Fruit fly (Drosophila melanogaster): Measurements from ENCODE around the gene Msp300.

Gene Msp300

DNA sequence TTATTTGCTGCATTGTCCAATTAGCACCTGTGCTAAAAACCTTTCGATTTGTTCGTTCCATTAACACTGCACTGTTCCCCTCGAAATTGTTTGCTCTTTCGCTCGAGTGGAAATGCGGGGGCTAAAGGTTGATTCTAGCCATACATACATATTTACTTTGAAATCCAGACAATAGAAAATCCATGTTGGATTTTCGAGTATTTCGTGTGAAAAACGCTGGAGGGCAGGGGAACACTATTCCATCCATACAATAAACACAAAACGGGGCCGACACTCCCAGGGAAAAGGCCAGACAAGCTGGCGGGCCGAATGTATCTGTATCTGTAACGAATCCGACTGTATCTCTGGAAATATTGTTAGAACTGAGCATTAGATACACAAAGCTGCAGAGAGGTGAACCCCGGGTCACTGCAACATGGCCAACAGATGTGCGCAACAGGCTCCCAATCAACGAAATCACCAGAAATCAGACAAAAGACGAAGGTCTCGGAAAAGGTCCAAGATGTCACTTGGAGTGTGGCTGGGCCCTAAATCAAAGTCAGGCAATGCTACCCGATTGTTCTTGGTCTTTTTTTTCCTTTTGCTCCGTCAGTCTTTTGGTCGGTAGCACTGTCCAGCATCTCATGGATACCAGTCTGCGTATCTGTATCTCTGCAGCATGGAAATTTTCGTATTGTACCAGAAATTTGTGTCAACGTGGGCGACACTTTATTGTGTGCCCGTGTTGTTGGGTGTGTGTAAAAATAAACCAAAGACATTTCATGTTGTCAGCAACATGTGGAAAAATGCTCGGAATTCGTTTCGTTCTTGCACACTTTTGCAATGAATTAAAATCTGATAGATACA lies 139.0 kb downstream of the Msp300 start (continued):
- TF ChIP-seq hb (GFP tag; IDR thresholded peaks at IDR 0.05; ENCODE audit: partially characterized antibody) (no peak), pita (GFP tag; optimal IDR thresholded peaks at IDR 0.05) (no peak), ap (GFP tag; IDR thresholded peaks at IDR 0.05) (no peak), CG12155 (GFP tag; optimal IDR thresholded peaks at IDR 0.05) (no peak), croc (GFP tag; conservative IDR thresholded peaks at IDR 0.05) (no peak), Optix (GFP tag; IDR thresholded peaks at IDR 0.05) (no peak), CG3995 (GFP tag; optimal IDR thresholded peaks at IDR 0.05) (no peak), nmo (GFP tag; optimal IDR thresholded peaks at IDR 0.05) (no peak), D (optimal IDR thresholded peaks at IDR 0.05) (peak; percentile 89), D (GFP tag; optimal IDR thresholded peaks at IDR 0.05) (peak; percentile 6), CG2199 (GFP tag; IDR thresholded peaks at IDR 0.05) (0 out of 3 replicates have a peak, but pooled peaks have one; percentile 84), CG16815 (GFP tag; optimal IDR thresholded peaks at IDR 0.05) (no peak), Neu2 (GFP tag; optimal IDR thresholded peaks at IDR 0.05; ENCODE audit: borderline replicate concordance) (no peak), Usf (GFP tag; optimal IDR thresholded peaks at IDR 0.05) (no peak), Lim3 (GFP tag; IDR thresholded peaks at IDR 0.05) (no peak), HLH54F (GFP tag; optimal IDR thresholded peaks at IDR 0.05) (no peak), wor (GFP tag; IDR thresholded peaks at IDR 0.05) (no peak), Hmx (GFP tag; optimal IDR thresholded peaks at IDR 0.05) (no peak), sqz (GFP tag; optimal IDR thresholded peaks at IDR 0.05) (peak; percentile 21), chn (GFP tag; optimal IDR thresholded peaks at IDR 0.05) (no peak), Dref (GFP tag; IDR thresholded peaks at IDR 0.05) (no peak), CG10366 (GFP tag; IDR thresholded peaks at IDR 0.05) (no peak), psq (GFP tag; optimal IDR thresholded peaks at IDR 0.05) (no peak), sisA (GFP tag; IDR thresholded peaks at IDR 0.05) (no peak), CG4282 (GFP tag; optimal IDR thresholded peaks at IDR 0.05) (no peak), twi (tag; optimal IDR thresholded peaks at IDR 0.05) (peak; percentile 100), tx (GFP tag; optimal IDR thresholded peaks at IDR 0.05) (no peak), CG4820 (GFP tag; optimal IDR thresholded peaks at IDR 0.05) (no peak), ems (GFP tag; optimal IDR thresholded peaks at IDR 0.05) (no peak), CG14441 (GFP tag; IDR thresholded peaks at IDR 0.05) (no peak), CG17359 (tag; optimal IDR thresholded peaks at IDR 0.05) (no peak), CG17328 (GFP tag; IDR thresholded peaks at IDR 0.05) (0 out of 2 replicates have a peak, but pooled peaks have one; percentile 6), shn (GFP tag; optimal IDR thresholded peaks at IDR 0.05) (peak; percentile 30), gsb-n (tag; optimal IDR thresholded peaks at IDR 0.05) (peak; percentile 18), ftz-f1 (GFP tag; optimal IDR thresholded peaks at IDR 0.05) (no peak), CG33557 (GFP tag; optimal IDR thresholded peaks at IDR 0.05) (peak; percentile 1), ro (GFP tag; IDR thresholded peaks at IDR 0.05) (no peak), CG7271 (tag; optimal IDR thresholded peaks at IDR 0.05) (no peak), danr (GFP tag; IDR thresholded peaks at IDR 0.05) (no peak), CG6254 (GFP tag; optimal IDR thresholded peaks at IDR 0.05) (no peak), Lhr (GFP tag; optimal IDR thresholded peaks at IDR 0.05) (no peak), CG4360 (GFP tag; IDR thresholded peaks at IDR 0.05) (peak; percentile 31; the same call in 1 of the 2 replicates), ac (GFP tag; optimal IDR thresholded peaks at IDR 0.05) (peak; percentile 9), Vsx1 (GFP tag; optimal IDR thresholded peaks at IDR 0.05) (no peak), ase (GFP tag; IDR thresholded peaks at IDR 0.05) (0 out of 3 replicates have a peak, but pooled peaks have one; percentile 16), ato (GFP tag; IDR thresholded peaks at IDR 0.05; ENCODE audit: partially characterized antibody) (no peak), chm (GFP tag; IDR thresholded peaks at IDR 0.05) (0 out of 2 replicates have a peak, but pooled peaks have one; percentile 31), sens (GFP tag) (peak; percentile 23), B-H2 (GFP tag; optimal IDR thresholded peaks at IDR 0.05) (no peak), fd102C (GFP tag; optimal IDR thresholded peaks at IDR 0.05) (no peak)

Measured in whole organism, embryonic.